Fruit fly (Drosophila melanogaster) S2 (cell line): ENCODE data around the gene CG46459.

Experiments used
- CG8478 ChIP-seq: fragments of >200 bp; optimal IDR thresholded peaks from 2 replicates; lab custom pipeline; 2018
- CTCF ChIP-seq, 2 experiments: fragments of >200 bp; optimal IDR thresholded peaks; 2 replicates each; lab custom pipeline; 2018

Gene CG46459

DNA sequence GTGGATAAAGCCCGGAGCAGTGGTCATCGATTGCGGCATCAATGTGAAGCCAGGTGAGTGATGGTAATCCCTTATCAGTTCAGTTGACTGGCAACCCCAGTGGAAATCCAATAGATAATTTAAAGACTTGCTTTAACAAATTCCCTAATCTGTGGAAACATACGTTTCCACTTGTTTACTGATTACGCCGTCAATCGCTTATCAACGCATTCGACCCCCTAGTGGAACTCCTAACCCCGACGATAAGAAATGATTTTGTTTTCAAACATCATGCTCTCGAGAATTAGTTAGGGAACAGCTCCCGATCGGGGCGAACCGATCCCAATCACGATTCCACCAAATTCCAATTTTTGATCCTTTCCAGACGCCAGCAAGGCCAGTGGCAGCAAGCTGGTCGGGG, 4.2 kb downstream of the CG46459 start:
- TF ChIP-seq CG8478 (lab: Kevin White, UChicago) = no peak

DNA sequence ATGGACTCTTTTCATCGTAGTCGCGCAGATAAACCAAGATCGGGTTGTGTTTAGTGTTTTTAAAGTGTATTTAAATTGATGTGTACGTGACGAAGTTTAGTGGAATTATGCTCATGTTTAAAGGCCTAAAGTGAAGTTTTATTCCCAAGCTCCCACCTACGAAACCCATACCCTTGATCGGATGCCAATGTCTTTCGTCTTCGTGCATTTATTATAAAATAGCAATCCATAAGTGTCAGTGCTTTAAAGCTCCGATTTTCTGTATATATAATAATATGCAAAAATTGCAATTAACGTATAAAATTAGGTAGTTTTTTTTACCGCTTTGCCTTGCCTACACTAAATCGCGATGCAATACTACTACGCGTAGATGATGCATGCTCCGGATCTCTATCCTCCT, 8.5 kb downstream of the CG46459 start, which contains the start of gene CG31391:
TSS of gene CG31391 (minus strand) at position 101 of the 400 bp plus-strand sequence.
- TF ChIP-seq CTCF (optimal IDR thresholded peaks at IDR 0.05; lab: Kevin White, UChicago) (no peak), CG8478 (lab: Kevin White, UChicago) (no peak)

DNA sequence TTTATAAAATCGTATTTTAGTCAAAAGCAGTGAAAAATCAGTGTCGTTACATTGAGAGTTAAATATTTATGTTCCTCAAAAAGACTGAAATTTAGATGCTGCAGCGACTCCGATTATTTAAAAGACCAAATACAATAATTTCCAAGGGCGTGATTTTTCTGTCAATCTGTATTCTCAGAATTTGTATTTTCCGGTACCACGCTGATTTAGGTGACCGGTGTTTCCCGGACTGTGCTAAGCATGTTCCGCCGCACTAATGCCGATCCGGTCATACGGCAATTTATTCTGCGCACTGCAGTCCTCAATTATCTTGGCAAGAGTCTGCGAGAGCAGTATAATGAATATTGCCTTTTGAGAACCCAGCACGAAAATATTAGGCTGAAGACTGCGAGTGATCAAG, 10.3 kb downstream of the CG46459 start, which contains the start of the genes CG31467 and CG14684:
TSS of gene CG31467 (minus strand) at position 101 of the 400 bp plus-strand sequence.
TSS of gene CG14684 (plus strand) at position 212 of the 400 bp plus-strand sequence.
- TF ChIP-seq CG8478 (lab: Kevin White, UChicago) (no peak), CTCF (optimal IDR thresholded peaks at IDR 0.05; lab: Kevin White, UChicago) (no peak)

DNA sequence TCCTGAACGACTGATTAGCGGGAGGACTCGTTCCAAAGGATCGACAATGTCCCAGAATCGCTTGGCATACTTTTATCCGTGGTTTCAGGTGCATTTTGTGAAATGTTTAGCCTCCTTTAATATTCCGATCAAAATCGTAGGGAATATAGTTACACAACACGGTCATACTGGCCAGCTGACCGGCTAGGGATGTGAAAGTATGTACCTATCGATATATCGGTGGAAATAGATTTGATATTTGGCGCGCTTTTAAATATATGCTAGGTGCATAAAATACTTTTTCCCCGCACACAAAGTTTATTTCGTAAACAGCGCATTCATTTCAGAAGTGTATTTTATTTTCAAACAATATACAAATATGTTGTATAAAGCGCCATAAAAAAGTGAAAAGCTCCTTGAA, 11.7 kb downstream of the CG46459 start, which contains the start of gene CG31278:
TSS of gene CG31278 (minus strand) at position 172 of the 400 bp plus-strand sequence.
- TF ChIP-seq CG8478 (lab: Kevin White, UChicago) (no peak), CTCF (optimal IDR thresholded peaks at IDR 0.05; lab: Kevin White, UChicago) (no peak)

DNA sequence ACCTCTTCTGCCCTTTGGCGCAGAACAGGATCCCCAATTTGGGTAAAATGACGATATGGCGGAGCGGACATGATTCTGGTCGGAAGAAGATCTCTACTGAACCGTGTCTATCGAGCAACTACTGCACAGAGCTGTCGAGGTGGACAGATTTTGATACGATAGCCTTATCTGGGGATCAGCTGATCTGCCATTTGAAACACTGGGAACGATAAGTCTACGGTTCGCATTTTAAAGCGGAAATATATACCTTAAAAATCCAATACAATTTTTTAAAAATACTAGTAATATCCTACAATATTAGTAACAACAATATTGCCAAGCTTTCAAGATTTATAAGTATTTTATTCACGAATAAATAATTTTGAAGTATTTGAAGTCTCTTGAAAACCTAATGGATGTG, 12.8 kb downstream of the CG46459 start, which contains the start of gene CG31373:
TSS of gene CG31373 (minus strand) at position 101 of the 400 bp plus-strand sequence.
- no peak for TF ChIP-seq CTCF (optimal IDR thresholded peaks at IDR 0.05; lab: Kevin White, UChicago)
- TF ChIP-seq CG8478 (lab: Kevin White, UChicago) = no peak

DNA sequence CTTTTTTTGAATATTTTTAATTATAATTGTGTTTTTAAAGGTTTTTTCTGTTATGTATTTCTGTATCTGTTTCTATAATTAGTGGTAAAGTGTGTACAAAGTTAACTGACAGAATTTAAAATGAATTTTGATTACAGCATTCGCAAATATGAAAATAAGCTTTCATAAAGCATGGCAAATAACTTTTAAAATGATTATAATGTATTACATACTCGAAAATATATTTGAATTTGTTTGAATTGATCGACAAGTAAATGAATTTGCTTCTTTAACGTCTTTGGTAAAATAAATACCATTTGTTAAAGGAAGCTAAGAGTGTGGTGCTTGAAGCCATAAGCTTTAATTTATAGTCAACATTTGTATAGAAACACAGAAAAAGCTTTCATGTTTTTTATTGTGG, 14.7 kb downstream of the CG46459 start, which contains the start of gene CG14689:
TSS of gene CG14689 (minus strand) at position 101 of the 400 bp plus-strand sequence.
- TF ChIP-seq CG8478 (lab: Kevin White, UChicago) (no peak), CTCF (optimal IDR thresholded peaks at IDR 0.05; lab: Kevin White, UChicago) (no peak)

DNA sequence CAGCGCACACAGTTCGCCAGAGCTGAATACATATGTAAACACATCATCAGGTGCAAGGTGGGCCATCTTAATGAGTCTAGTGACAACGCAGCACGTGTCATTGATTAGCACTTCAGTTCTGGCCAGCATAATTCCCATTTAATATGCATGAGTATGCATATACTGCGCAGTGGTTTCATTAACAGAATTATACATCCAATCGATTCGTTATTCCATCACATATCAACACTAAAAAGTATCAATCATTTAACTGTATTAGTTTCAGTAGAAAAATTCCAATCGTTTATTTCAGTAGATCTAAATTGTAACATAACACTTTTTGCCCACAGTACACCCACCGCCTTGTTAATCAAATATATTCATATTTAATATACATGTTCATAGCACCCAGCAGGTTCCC, 18.1 kb downstream of the CG46459 start, which contains the start of gene CG4073:
TSS of gene CG4073 (plus strand) at position 301 of the 400 bp plus-strand sequence.
- TF ChIP-seq CTCF (optimal IDR thresholded peaks at IDR 0.05; lab: Kevin White, UChicago) (no peak), CG8478 (lab: Kevin White, UChicago) (no peak)

DNA sequence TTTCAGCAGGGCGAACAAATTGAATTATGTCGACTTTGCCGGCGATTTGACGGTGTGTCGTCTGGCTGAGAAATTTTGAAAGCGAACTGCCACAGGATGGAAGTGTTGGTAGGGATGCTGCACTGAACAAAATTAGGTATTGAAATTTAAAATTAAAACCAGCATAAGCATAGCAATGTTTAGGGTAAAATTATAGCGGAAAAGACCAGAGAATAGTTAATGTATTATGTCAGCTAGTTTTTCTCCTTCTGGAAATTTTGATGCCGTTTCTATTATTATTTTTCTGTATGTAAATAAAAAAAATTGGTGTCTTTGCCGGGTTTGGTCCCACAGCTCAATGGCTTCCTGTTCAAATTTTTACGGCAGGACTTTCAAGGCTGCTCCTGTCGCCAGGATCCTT, 30.3 kb downstream of the CG46459 start:
- TF ChIP-seq CG8478 (lab: Kevin White, UChicago) (no peak), CTCF (optimal IDR thresholded peaks at IDR 0.05; lab: Kevin White, UChicago) (no peak)

DNA sequence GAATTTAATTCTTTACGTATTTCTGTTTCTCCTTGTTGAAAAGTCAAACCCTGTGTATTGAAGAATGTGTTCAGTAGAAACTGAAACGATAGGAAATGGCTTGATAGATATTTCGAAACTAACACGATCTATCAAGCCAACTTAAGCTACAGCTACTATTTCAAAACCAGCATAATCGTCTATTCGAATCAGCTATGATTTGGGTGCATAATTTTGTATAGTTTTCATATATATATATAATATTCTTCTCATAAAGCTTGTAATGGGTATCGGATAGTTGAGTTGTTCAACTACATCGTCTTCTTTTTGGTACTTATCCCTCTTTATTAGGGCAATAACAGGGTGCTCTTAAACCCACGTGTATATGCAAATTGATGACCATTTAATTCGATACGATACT, 39.4 kb downstream of the CG46459 start, which contains the start of gene tomboy20:
TSS of gene tomboy20 (minus strand) at position 101 of the 400 bp plus-strand sequence.
- TF ChIP-seq CTCF (optimal IDR thresholded peaks at IDR 0.05; lab: Kevin White, UChicago) (no peak), CG8478 (lab: Kevin White, UChicago) (no peak)

DNA sequence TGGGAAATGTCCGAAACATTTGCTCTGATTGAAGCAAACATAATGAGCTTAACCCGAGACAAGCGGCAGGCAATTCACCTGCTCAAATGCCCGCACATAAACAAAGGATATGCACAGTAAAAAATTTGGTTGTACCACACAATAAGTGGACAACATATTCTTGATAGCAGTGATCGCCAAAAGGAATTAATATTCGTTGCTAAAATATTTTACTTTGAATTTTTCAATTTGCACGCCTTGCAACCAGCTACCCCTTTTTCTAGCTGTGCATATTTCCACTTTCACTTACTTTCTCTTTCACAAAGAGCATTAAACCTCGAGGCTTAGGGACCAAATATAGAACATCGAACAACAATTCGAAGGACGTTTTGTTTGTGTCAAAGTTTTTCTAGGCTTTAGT, 51.2 kb downstream of the CG46459 start:
- no peak for TF ChIP-seq CG8478 (lab: Kevin White, UChicago)
- no peak for TF ChIP-seq CTCF (optimal IDR thresholded peaks at IDR 0.05; lab: Kevin White, UChicago)
